Worm (Caenorhabditis elegans) whole organism, L4/young adult: ENCODE data around the gene tsp-16.

Experiments
- W03F9.2 ChIP-seq: fragments of 150-350 bp; optimal IDR thresholded peaks from 2 replicates; lab custom pipeline; 2014; ENCODE audit warnings: missing biosample characterization, missing genetic modification characterization
- him-1 ChIP-seq: sonication (generic microtip); optimal IDR thresholded peaks from 2 replicates; lab custom pipeline; 2016; ENCODE audit warnings: missing genotype, missing genetic modification reagents, missing genetic modification characterization, missing compliant biosample characterization

DNA sequence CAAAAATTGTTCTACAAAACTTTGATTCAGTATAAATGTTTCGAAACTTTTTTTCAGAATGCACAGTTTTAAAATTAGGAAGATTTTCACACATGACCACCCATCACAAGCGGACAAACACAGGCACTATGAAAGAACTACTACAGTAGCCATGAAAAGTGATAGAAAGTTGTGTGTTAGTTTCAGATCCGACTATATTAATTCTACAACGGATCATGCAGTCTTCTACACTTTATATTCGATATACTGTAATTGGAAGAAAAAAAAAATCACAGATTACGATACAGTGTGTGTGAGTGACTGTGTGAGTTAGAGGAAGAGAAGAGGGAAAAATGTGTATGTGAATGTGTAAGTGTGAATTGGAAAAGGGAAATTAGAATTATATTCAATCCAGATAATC is 49.6 kb downstream of the tsp-16 start:
- TF ChIP-seq W03F9.2 (tag; lab: Kevin White, UChicago), result no peak
- no peak for TF ChIP-seq him-1 (tag; lab: Kevin White, UChicago)
